Worm (Caenorhabditis elegans) whole organism, L4 larva: ENCODE measurements around the gene C50B8.4.
A peak's percentile ranks its signal among the peaks of the same experiment; 100 is the strongest.

Experiments
- D1046.2 ChIP-seq: fragments of 200-800 bp; sonication (Bioruptor generic); IDR thresholded peaks from 2 replicates; pipeline ENCODE4 v1.3.6; 2022; ENCODE audit warnings: missing genetic modification characterization, missing compliant biosample characterization
- F10B5.3 ChIP-seq: sonication (generic microtip); optimal IDR thresholded peaks from 2 replicates; lab custom pipeline; 2016; ENCODE audit warnings: mild to moderate bottlenecking, missing genetic modification characterization, missing compliant biosample characterization
- F26F4.8 ChIP-seq: fragments of 200-800 bp; sonication (Bioruptor generic); conservative IDR thresholded peaks from 2 replicates; pipeline ENCODE4 v1.3.6; 2022; ENCODE audit warnings: missing genetic modification characterization, missing compliant biosample characterization
- F37D6.2 ChIP-seq: sonication (generic microtip); optimal IDR thresholded peaks from 2 replicates; lab custom pipeline; 2016; ENCODE audit warnings: mild to moderate bottlenecking, missing genetic modification characterization, missing compliant biosample characterization
- F44E2.7 ChIP-seq: fragments of 200-800 bp; sonication (Bioruptor generic); IDR thresholded peaks from 2 replicates; pipeline ENCODE4 v2.1.2; 2022; ENCODE audit warnings: missing genetic modification characterization, missing compliant biosample characterization
- R02D3.7 ChIP-seq: fragments of 150-350 bp; sonication (generic microtip); optimal IDR thresholded peaks from 3 replicates; lab custom pipeline; 2014; ENCODE audit warnings: missing biosample characterization, missing genetic modification characterization
- ZK337.2 ChIP-seq: fragments of 200-800 bp; sonication (Bioruptor generic); IDR thresholded peaks from 2 replicates; pipeline ENCODE4 v1.3.6; 2022; ENCODE audit warnings: missing genetic modification reagents, missing genetic modification characterization, missing compliant biosample characterization
- ZK546.5 ChIP-seq, 2 experiments: sonication (generic microtip); optimal IDR thresholded peaks; 2 replicates each; lab custom pipeline; 2017; ENCODE audit warnings: missing biosample characterization in 2 of 2, missing genetic modification characterization in 2 of 2
- aha-1 ChIP-seq: fragments of 150-350 bp; peaks from one replicate; lab custom pipeline; 2014; ENCODE audit warnings: missing biosample characterization, missing genetic modification characterization
- attf-4 ChIP-seq: sonication (generic microtip); optimal IDR thresholded peaks from 3 replicates; lab custom pipeline; 2017; ENCODE audit warnings: missing biosample characterization, missing genetic modification characterization
- ceh-20 ChIP-seq: fragments of 200-800 bp; sonication (Bioruptor generic); IDR thresholded peaks from 2 replicates; pipeline ENCODE4 v1.3.6; 2022; ENCODE audit warnings: missing genetic modification reagents, missing genetic modification characterization, missing compliant biosample characterization
- ceh-44 ChIP-seq: fragments of 200-800 bp; sonication (Bioruptor generic); IDR thresholded peaks from 2 replicates; pipeline ENCODE4 v1.3.6; 2022; ENCODE audit warnings: missing genetic modification reagents, missing genetic modification characterization, missing compliant biosample characterization
- dmd-6 ChIP-seq: fragments of 200-800 bp; sonication (Bioruptor generic); IDR thresholded peaks from 2 replicates; pipeline ENCODE4 v1.3.6; 2022; ENCODE audit warnings: missing genetic modification reagents, missing genetic modification characterization, missing compliant biosample characterization
- dmd-9 ChIP-seq: fragments of 200-800 bp; sonication (Bioruptor generic); IDR thresholded peaks from 2 replicates; pipeline ENCODE4 v1.3.6; 2022; ENCODE audit warnings: missing genetic modification reagents, missing genetic modification characterization, missing compliant biosample characterization
- hif-1 ChIP-seq, 2 experiments: sonication (generic microtip); optimal IDR thresholded peaks; 2 replicates each; lab custom pipeline; 2016 to 2017; ENCODE audit warnings: missing compliant biosample characterization in 2 of 2, missing genetic modification characterization in 2 of 2, missing genetic modification reagents in 2 of 2, missing genotype in 2 of 2, mild to moderate bottlenecking in 1 of 2
- hlh-11 ChIP-seq: fragments of 200-800 bp; sonication (Bioruptor generic); optimal IDR thresholded peaks from 2 replicates; lab custom pipeline; 2018; ENCODE audit warnings: mild to moderate bottlenecking, missing genetic modification characterization, missing compliant biosample characterization
- hlh-30 ChIP-seq: sonication (generic microtip); optimal IDR thresholded peaks from 2 replicates; lab custom pipeline; 2017; ENCODE audit warnings: antibody characterized with exemption, mild to moderate bottlenecking, missing genetic modification characterization, missing compliant biosample characterization; ENCODE audit not compliant: insufficient read depth
- jun-1 ChIP-seq: fragments of 150-350 bp; optimal IDR thresholded peaks from 2 replicates; lab custom pipeline; 2014; ENCODE audit warnings: missing biosample characterization, missing genetic modification reagents, missing genetic modification characterization
- lin-15B ChIP-seq: fragments of 150-350 bp; sonication (generic microtip); optimal IDR thresholded peaks from 3 replicates; lab custom pipeline; 2014; ENCODE audit warnings: missing biosample characterization, missing genetic modification characterization
- lin-38 ChIP-seq: fragments of 200-800 bp; sonication (Bioruptor generic); IDR thresholded peaks from 2 replicates; pipeline ENCODE4 v1.3.6; 2022; ENCODE audit warnings: missing genetic modification reagents, missing genetic modification characterization, missing compliant biosample characterization
- lin-39 ChIP-seq: fragments of 150-350 bp; optimal IDR thresholded peaks from 2 replicates; lab custom pipeline; 2014; ENCODE audit warnings: missing biosample characterization, missing genetic modification reagents, missing genetic modification characterization
- lsy-2 ChIP-seq, 2 experiments: fragments of 150-350 bp in 1 of 2; sonication (generic microtip) in 1 of 2; optimal IDR thresholded peaks; 2 replicates each; lab custom pipeline; 2014 to 2017; ENCODE audit warnings: missing biosample characterization in 2 of 2, missing genetic modification characterization in 2 of 2
- mdl-1 ChIP-seq, 2 experiments: fragments of 150-350 bp in 1 of 2; sonication (generic microtip) in 1 of 2; optimal IDR thresholded peaks; 2 replicates each; lab custom pipeline; 2014 to 2017; ENCODE audit warnings: missing biosample characterization in 2 of 2, missing genetic modification characterization in 2 of 2
- mxl-3 ChIP-seq: fragments of 200-800 bp; sonication (Bioruptor generic); optimal IDR thresholded peaks from 2 replicates; lab custom pipeline; 2018; ENCODE audit warnings: mild to moderate bottlenecking, missing genetic modification characterization, missing compliant biosample characterization
- nhr-11 ChIP-seq: fragments of 150-350 bp; optimal IDR thresholded peaks from 2 replicates; lab custom pipeline; 2014; ENCODE audit warnings: missing biosample characterization, missing genetic modification characterization
- nhr-237 ChIP-seq: sonication (generic microtip); optimal IDR thresholded peaks from 2 replicates; lab custom pipeline; 2017; ENCODE audit warnings: missing biosample characterization, missing genetic modification characterization
- nhr-28 ChIP-seq: fragments of 150-350 bp; optimal IDR thresholded peaks from 2 replicates; lab custom pipeline; 2014; ENCODE audit warnings: missing biosample characterization, missing genetic modification characterization
- nhr-48 ChIP-seq: sonication (generic microtip); optimal IDR thresholded peaks from 2 replicates; lab custom pipeline; 2016; ENCODE audit warnings: mild to moderate bottlenecking, missing genetic modification characterization, missing compliant biosample characterization
- skn-1 ChIP-seq: fragments of 150-350 bp; optimal IDR thresholded peaks from 2 replicates; lab custom pipeline; 2014; ENCODE audit warnings: missing biosample characterization, missing genetic modification characterization
- tra-1 ChIP-seq: fragments of 200-800 bp; sonication (Bioruptor generic); IDR thresholded peaks from 2 replicates; pipeline ENCODE4 v1.3.6; 2022; ENCODE audit warnings: missing genetic modification reagents, missing genetic modification characterization, missing compliant biosample characterization
- unc-62 ChIP-seq, 3 experiments: fragments of 150-350 bp in 1 of 3; sonication (generic microtip); optimal IDR thresholded peaks in 2 of 3; peaks in 1 of 3; 1 replicate in 1 of 3; 2 replicates in 2 of 3; lab custom pipeline; 2014 to 2017; ENCODE audit warnings: missing biosample characterization in 3 of 3, missing genetic modification characterization in 3 of 3, missing genetic modification reagents in 3 of 3, missing genotype in 1 of 3
- zfp-2 ChIP-seq: sonication (generic microtip); optimal IDR thresholded peaks from 2 replicates; lab custom pipeline; 2016; ENCODE audit warnings: mild to moderate bottlenecking, missing genetic modification characterization, missing compliant biosample characterization
- zfp-3 ChIP-seq: fragments of 200-800 bp; sonication (Bioruptor generic); conservative IDR thresholded peaks from 2 replicates; pipeline ENCODE4 v1.3.6; 2022; ENCODE audit warnings: missing genetic modification reagents, missing genetic modification characterization, missing compliant biosample characterization

C50B8.4 gene

DNA sequence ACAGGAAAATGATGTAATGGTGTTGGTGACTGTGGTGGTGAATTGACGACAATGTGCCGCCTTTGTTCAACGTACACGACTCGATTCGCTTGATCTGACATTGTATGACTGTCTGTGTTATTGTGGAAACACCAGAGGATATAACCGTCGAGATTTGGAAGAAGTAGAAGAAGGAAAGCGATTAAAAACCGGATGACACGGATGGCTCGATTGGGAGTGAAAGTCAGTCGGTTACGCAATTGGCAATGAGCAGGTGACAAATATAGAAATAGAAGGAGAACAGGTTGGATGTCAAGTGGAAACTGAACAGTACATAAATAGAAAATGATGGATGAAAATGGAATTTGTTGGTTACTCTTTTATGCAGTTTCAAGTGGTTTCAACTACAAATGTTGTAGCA, 29.1 kb downstream of the C50B8.4 start, which contains the start of gene rdy-2 (continued):
- no peak for TF ChIP-seq attf-4
- no peak for TF ChIP-seq lin-39 (tag; lab: Kevin White, UChicago)
- no peak for TF ChIP-seq R02D3.7 (tag; lab: Kevin White, UChicago)
- TF ChIP-seq, all 104 proteins: peak for 0

ce11 chrV:13606651-13607242, 34.9 kb downstream of the C50B8.4 start, which contains the start of gene fmo-4:
Gene fmo-4, minus strand, starts transcription at chrV:13606701.
- peak; percentile 9 for TF ChIP-seq mxl-3 (GFP tag; lab: Kevin White, UChicago)
- TF ChIP-seq hlh-11 (tag; lab: Kevin White, UChicago): peak; percentile 79
- TF ChIP-seq skn-1 (tag; lab: Kevin White, UChicago): no peak
- TF ChIP-seq unc-62 (GFP tag; optimal IDR thresholded peaks at IDR 0.05 in 1 of 2; lab: Kevin White, UChicago): peak in 1 of 2 experiments; percentile 58
- no peak for TF ChIP-seq unc-62 (tag; optimal IDR thresholded peaks at IDR 0.05; lab: Kevin White, UChicago)
- TF ChIP-seq mdl-1 (tag; optimal IDR thresholded peaks at IDR 0.05; lab: Kevin White, UChicago): peak in 1 of 2 experiments; percentile 54
- TF ChIP-seq aha-1 (tag; lab: Kevin White, UChicago): peak; percentile 44
- peak; percentile 12 for TF ChIP-seq nhr-28
- TF ChIP-seq lin-38 (GFP tag; lab: Robert Waterston, UW): no peak
- TF ChIP-seq nhr-48 (tag; lab: Kevin White, UChicago): peak; percentile 77
- peak in 1 of 2 experiments; percentile 22 for TF ChIP-seq hif-1 (tag; optimal IDR thresholded peaks at IDR 0.05; lab: Kevin White, UChicago)
- TF ChIP-seq, all 104 proteins: peak for 8

- TF ChIP-seq mdl-1 (tag; optimal IDR thresholded peaks at IDR 0.05; lab: Kevin White, UChicago) (peak in 1 of 2 experiments; percentile 35), unc-62 (GFP tag; optimal IDR thresholded peaks at IDR 0.05 in 1 of 2; lab: Kevin White, UChicago) (peak in 1 of 2 experiments; percentile 44), unc-62 (tag; optimal IDR thresholded peaks at IDR 0.05; lab: Kevin White, UChicago) (no peak), R02D3.7 (tag; lab: Kevin White, UChicago) (no peak), nhr-28 (peak; percentile 75), dmd-6 (GFP tag; lab: Robert Waterston, UW) (peak; percentile 41; the same call in 1 of the 2 replicates), mxl-3 (GFP tag; lab: Kevin White, UChicago) (peak; percentile 22), nhr-48 (tag; lab: Kevin White, UChicago) (peak; percentile 53), F26F4.8 (GFP tag; lab: Robert Waterston, UW) (no peak), hlh-30 (peak; percentile 63), F37D6.2 (tag; lab: Kevin White, UChicago) (no peak), hlh-11 (tag; lab: Kevin White, UChicago) (peak; percentile 53)
- TF ChIP-seq, all 104 proteins: peak for 8
These were observed 36.7 kb downstream of the C50B8.4 start for ce11 chrV:13608486-13608885.

ce11 chrV:13609806-13610205, 38.0 kb downstream of the C50B8.4 start:
- no peak for TF ChIP-seq lsy-2 (tag; optimal IDR thresholded peaks at IDR 0.05; lab: Kevin White, UChicago)
- no peak for TF ChIP-seq F10B5.3 (tag; lab: Kevin White, UChicago)
- 0 out of 2 replicates have a peak, but pooled peaks have one; percentile 11 for TF ChIP-seq D1046.2 (GFP tag; lab: Robert Waterston, UW)
- no peak for TF ChIP-seq unc-62 (GFP tag; optimal IDR thresholded peaks at IDR 0.05 in 1 of 2; lab: Kevin White, UChicago)
- TF ChIP-seq unc-62 (tag; optimal IDR thresholded peaks at IDR 0.05; lab: Kevin White, UChicago): no peak
- peak; percentile 21 for TF ChIP-seq mxl-3 (GFP tag; lab: Kevin White, UChicago)
- TF ChIP-seq hif-1 (tag; optimal IDR thresholded peaks at IDR 0.05; lab: Kevin White, UChicago): peak in 1 of 2 experiments; percentile 42
- TF ChIP-seq F44E2.7 (GFP tag; lab: Robert Waterston, UW): no peak
- TF ChIP-seq mdl-1 (tag; optimal IDR thresholded peaks at IDR 0.05; lab: Kevin White, UChicago): peak in 1 of 2 experiments; percentile 4
- no peak for TF ChIP-seq ZK546.5 (tag; optimal IDR thresholded peaks at IDR 0.05; lab: Kevin White, UChicago)
- no peak for TF ChIP-seq ceh-20
- TF ChIP-seq, all 104 proteins: peak for 4

ce11 chrV:13611782-13612181, 40.0 kb downstream of the C50B8.4 start, which contains the start of gene spig-9:
Gene spig-9, minus strand, starts transcription at chrV:13611882.
- TF ChIP-seq F44E2.7 (GFP tag; lab: Robert Waterston, UW) (no peak), zfp-3 (GFP tag; lab: Robert Waterston, UW) (no peak), jun-1 (tag; lab: Kevin White, UChicago) (no peak), nhr-237 (no peak), tra-1 (no peak), lin-15B (tag; lab: Kevin White, UChicago) (no peak), unc-62 (GFP tag; optimal IDR thresholded peaks at IDR 0.05 in 1 of 2; lab: Kevin White, UChicago) (no peak), unc-62 (tag; optimal IDR thresholded peaks at IDR 0.05; lab: Kevin White, UChicago) (no peak), dmd-9 (GFP tag; lab: Robert Waterston, UW) (no peak), nhr-11 (tag; lab: Kevin White, UChicago) (no peak), ceh-44 (no peak), F10B5.3 (tag; lab: Kevin White, UChicago) (no peak), ZK337.2 (no peak), lin-39 (tag; lab: Kevin White, UChicago) (no peak), zfp-2 (no peak), skn-1 (tag; lab: Kevin White, UChicago) (no peak), aha-1 (tag; lab: Kevin White, UChicago) (no peak)
